Fruit fly (Drosophila melanogaster) whole organism, embryonic: ENCODE measurements around the gene Dpm1.
A peak's percentile ranks its signal among the peaks of the same experiment; 100 is the strongest.

ENCODE experiments used
- ATbp ChIP-seq: fragments of 200-800 bp; sonication (Bioruptor generic); optimal IDR thresholded peaks from 2 replicates; lab custom pipeline; 2017; ENCODE audit warnings: missing biosample characterization, mild to moderate bottlenecking, missing genetic modification characterization, missing genetic modification reagents
- Asciz ChIP-seq: fragments of 200-800 bp; sonication (Bioruptor generic); optimal IDR thresholded peaks from 2 replicates; lab custom pipeline; 2017; ENCODE audit warnings: missing biosample characterization, mild to moderate bottlenecking, missing genetic modification characterization, missing genetic modification reagents
- Awh ChIP-seq: fragments of 200-800 bp; sonication (Bioruptor generic); IDR thresholded peaks from 2 replicates; pipeline ENCODE4, ENCODE4 v1.3.6; 2022; ENCODE audit warnings: missing biosample characterization, missing genetic modification characterization
- Bgb ChIP-seq: fragments of 200-800 bp; sonication (Bioruptor generic); IDR thresholded peaks from 2 replicates; pipeline ENCODE4 v1.3.6; 2022; ENCODE audit warnings: missing biosample characterization, missing genetic modification characterization; ENCODE audit not compliant: partially characterized antibody
- C15 ChIP-seq: fragments of 200-800 bp; sonication (Bioruptor generic); IDR thresholded peaks from 3 replicates; pipeline ENCODE4 v1.3.6; 2022; ENCODE audit warnings: missing biosample characterization, missing genetic modification characterization
- CG11085 ChIP-seq: fragments of 200-800 bp; sonication (Bioruptor generic); IDR thresholded peaks from 2 replicates; pipeline ENCODE4 v1.3.6; 2022; ENCODE audit warnings: missing biosample characterization, missing genetic modification characterization
- CG11504 ChIP-seq: fragments of 200-800 bp; sonication (Bioruptor generic); optimal IDR thresholded peaks from 3 replicates; lab custom pipeline; 2019; ENCODE audit warnings: missing biosample characterization, mild to moderate bottlenecking, missing genetic modification characterization, moderate library complexity
- CG11560 ChIP-seq: fragments of 200-800 bp; sonication (Bioruptor generic); IDR thresholded peaks from 3 replicates; pipeline ENCODE4 v1.3.6; 2022; ENCODE audit warnings: missing biosample characterization, missing genetic modification characterization
- CG12299 ChIP-seq: fragments of 200-800 bp; sonication (Bioruptor generic); optimal IDR thresholded peaks from 2 replicates; lab custom pipeline; 2018; ENCODE audit warnings: missing biosample characterization, mild to moderate bottlenecking, missing genetic modification characterization
- CG12744 ChIP-seq: fragments of 200-800 bp; sonication (Bioruptor generic); optimal IDR thresholded peaks from 2 replicates; lab custom pipeline; 2016; ENCODE audit warnings: missing biosample characterization, missing genetic modification characterization
- CG14860 ChIP-seq: fragments of 200-800 bp; sonication (Bioruptor generic); IDR thresholded peaks from 3 replicates; pipeline ENCODE4 v1.3.6; 2022; ENCODE audit warnings: missing biosample characterization, missing genetic modification characterization; ENCODE audit not compliant: partially characterized antibody
- CG1603 ChIP-seq: fragments of 200-800 bp; sonication (Bioruptor generic); optimal IDR thresholded peaks from 2 replicates; lab custom pipeline; 2019; ENCODE audit warnings: missing biosample characterization, mild to moderate bottlenecking, missing genetic modification characterization, moderate library complexity
- CG30020 ChIP-seq: fragments of 200-800 bp; optimal IDR thresholded peaks from 2 replicates; lab custom pipeline; 2019; ENCODE audit warnings: missing biosample characterization, mild to moderate bottlenecking, missing genetic modification characterization, moderate library complexity
- CG31365 ChIP-seq: fragments of 200-800 bp; sonication (Bioruptor generic); optimal IDR thresholded peaks from 2 replicates; lab custom pipeline; 2018; ENCODE audit warnings: missing biosample characterization, mild to moderate bottlenecking, missing genetic modification characterization
- CG3726 ChIP-seq: fragments of 200-800 bp; sonication (Bioruptor generic); IDR thresholded peaks from 3 replicates; pipeline ENCODE4, ENCODE4 v1.3.6; 2022; ENCODE audit warnings: missing biosample characterization, missing genetic modification characterization
- CG4360 ChIP-seq: fragments of 200-800 bp; sonication (Bioruptor generic); IDR thresholded peaks from 2 replicates; pipeline ENCODE4 v1.3.6; 2022; ENCODE audit warnings: missing biosample characterization, missing genetic modification characterization
- CG8089 ChIP-seq: fragments of 200-800 bp; sonication (Bioruptor generic); optimal IDR thresholded peaks from 3 replicates; lab custom pipeline; 2016; ENCODE audit warnings: missing biosample characterization, missing genetic modification characterization
- CG8478 ChIP-seq: fragments of >200 bp; optimal IDR thresholded peaks from 2 replicates; lab custom pipeline; 2018
- CG9797 ChIP-seq: fragments of 200-800 bp; sonication (Bioruptor generic); optimal IDR thresholded peaks from 3 replicates; lab custom pipeline; 2018; ENCODE audit warnings: missing biosample characterization, mild to moderate bottlenecking, missing genetic modification characterization
- CrebB ChIP-seq: fragments of 200-800 bp; sonication (Bioruptor generic); optimal IDR thresholded peaks from 3 replicates; lab custom pipeline; 2018; ENCODE audit warnings: missing biosample characterization, mild to moderate bottlenecking, missing genetic modification characterization
- D19A ChIP-seq: fragments of 200-800 bp; optimal IDR thresholded peaks from 3 replicates; lab custom pipeline; 2019; ENCODE audit warnings: missing biosample characterization, mild to moderate bottlenecking, missing genetic modification characterization, moderate library complexity
- Deaf1 ChIP-seq: fragments of 200-800 bp; optimal IDR thresholded peaks from 3 replicates; lab custom pipeline; 2019; ENCODE audit warnings: missing biosample characterization, mild to moderate bottlenecking, missing genetic modification characterization, moderate library complexity
- Dek ChIP-seq: fragments of 200-800 bp; sonication (Bioruptor generic); optimal IDR thresholded peaks from 3 replicates; lab custom pipeline; 2019; ENCODE audit warnings: missing biosample characterization, mild to moderate bottlenecking, missing genetic modification characterization, moderate library complexity
- Dll ChIP-seq: fragments of 200-800 bp; sonication (Bioruptor generic); IDR thresholded peaks from 4 replicates; pipeline ENCODE4 v1.3.6; 2022; ENCODE audit warnings: missing biosample characterization, missing genetic modification characterization; ENCODE audit not compliant: partially characterized antibody
- Doc3 ChIP-seq: fragments of 200-800 bp; sonication (Bioruptor generic); IDR thresholded peaks from 3 replicates; pipeline ENCODE4 v1.3.6; 2022; ENCODE audit warnings: missing biosample characterization, missing genetic modification characterization; ENCODE audit not compliant: partially characterized antibody
- Mad ChIP-seq: fragments of 200-800 bp; sonication (Bioruptor generic); optimal IDR thresholded peaks from 2 replicates; lab custom pipeline; 2016; ENCODE audit warnings: missing biosample characterization, missing genetic modification characterization
- NC2α ChIP-seq: fragments of 200-800 bp; sonication (Bioruptor generic); optimal IDR thresholded peaks from 2 replicates; lab custom pipeline; 2016; ENCODE audit warnings: missing biosample characterization, missing genetic modification characterization
- Ptx1 ChIP-seq: fragments of 200-800 bp; sonication (Bioruptor generic); IDR thresholded peaks from 2 replicates; pipeline ENCODE4 v1.3.6; 2022; ENCODE audit warnings: missing biosample characterization, missing genetic modification characterization
- Rx ChIP-seq: fragments of 200-800 bp; sonication (Bioruptor generic); IDR thresholded peaks from 2 replicates; pipeline ENCODE4 v1.3.6; 2022; ENCODE audit warnings: missing biosample characterization, missing genetic modification characterization
- Spps ChIP-seq: fragments of 200-800 bp; sonication (Bioruptor generic); optimal IDR thresholded peaks from 2 replicates; lab custom pipeline; 2018; ENCODE audit warnings: missing biosample characterization, mild to moderate bottlenecking, missing genetic modification characterization
- Ssrp ChIP-seq: fragments of 200-800 bp; sonication (Bioruptor generic); optimal IDR thresholded peaks from 2 replicates; lab custom pipeline; 2018; ENCODE audit warnings: missing biosample characterization, mild to moderate bottlenecking, missing genetic modification characterization, moderate library complexity
- Taf1 ChIP-seq: fragments of 200-800 bp; sonication (Bioruptor generic); IDR thresholded peaks from 2 replicates; pipeline ENCODE4 v1.3.6; 2022; ENCODE audit warnings: missing biosample characterization, missing genetic modification characterization
- Trl ChIP-seq, 3 experiments: fragments of >200 bp in 2 of 3; fragments of 200-800 bp in 1 of 3; sonication (Bioruptor generic) in 1 of 3; optimal IDR thresholded peaks; 2 replicates in 1 of 3; 3 replicates in 2 of 3; lab custom pipeline; 2016 to 2017; ENCODE audit warnings: missing biosample characterization in 1 of 3, missing genetic modification characterization in 1 of 3
- bcd ChIP-seq: fragments of 200-800 bp; sonication (Bioruptor generic); optimal IDR thresholded peaks from 2 replicates; lab custom pipeline; 2017; ENCODE audit warnings: missing biosample characterization, mild to moderate bottlenecking, missing genetic modification characterization
- cg ChIP-seq: fragments of 200-800 bp; sonication (Bioruptor generic); optimal IDR thresholded peaks from 3 replicates; lab custom pipeline; 2019; ENCODE audit warnings: missing biosample characterization, mild to moderate bottlenecking, missing genetic modification characterization, moderate library complexity
- chif ChIP-seq, 2 experiments: fragments of 200-800 bp; sonication (Bioruptor generic); optimal IDR thresholded peaks; 3 replicates each; lab custom pipeline; 2016; ENCODE audit warnings: missing biosample characterization in 2 of 2, missing genetic modification characterization in 2 of 2
- danr ChIP-seq: fragments of 200-800 bp; sonication (Bioruptor generic); IDR thresholded peaks from 2 replicates; pipeline ENCODE4 v1.3.6; 2022; ENCODE audit warnings: missing biosample characterization, missing genetic modification characterization
- fd64A ChIP-seq: fragments of 200-800 bp; sonication (Bioruptor generic); optimal IDR thresholded peaks from 3 replicates; lab custom pipeline; 2018; ENCODE audit warnings: missing biosample characterization, mild to moderate bottlenecking, missing genetic modification characterization
- gfzf ChIP-seq: fragments of 200-800 bp; sonication (Bioruptor generic); optimal IDR thresholded peaks from 2 replicates; lab custom pipeline; 2016; ENCODE audit warnings: missing biosample characterization, mild to moderate bottlenecking, missing genetic modification characterization, moderate library complexity
- grn ChIP-seq: fragments of 200-800 bp; sonication (Bioruptor generic); optimal IDR thresholded peaks from 3 replicates; lab custom pipeline; 2017; ENCODE audit warnings: missing biosample characterization, missing genetic modification characterization
- kay ChIP-seq: fragments of 200-800 bp; sonication (Bioruptor generic); optimal IDR thresholded peaks from 2 replicates; lab custom pipeline; 2016; ENCODE audit warnings: missing biosample characterization, missing genetic modification characterization
- mirr ChIP-seq: fragments of 200-800 bp; sonication (Bioruptor generic); optimal IDR thresholded peaks from 3 replicates; lab custom pipeline; 2018; ENCODE audit warnings: missing biosample characterization, mild to moderate bottlenecking, missing genetic modification characterization
- nerfin-2 ChIP-seq: fragments of 200-800 bp; sonication (Bioruptor generic); IDR thresholded peaks from 2 replicates; pipeline ENCODE4 v1.3.6; 2022; ENCODE audit warnings: missing biosample characterization, missing genetic modification characterization; ENCODE audit not compliant: partially characterized antibody
- pzg ChIP-seq: fragments of 200-800 bp; sonication (Bioruptor generic); optimal IDR thresholded peaks from 3 replicates; lab custom pipeline; 2018; ENCODE audit warnings: missing biosample characterization, mild to moderate bottlenecking, missing genetic modification characterization, moderate library complexity
- schlank ChIP-seq: fragments of 200-800 bp; sonication (Bioruptor generic); optimal IDR thresholded peaks from 2 replicates; lab custom pipeline; 2018; ENCODE audit warnings: missing biosample characterization, mild to moderate bottlenecking, missing genetic modification characterization
- twi ChIP-seq: fragments of 200-800 bp; optimal IDR thresholded peaks from 2 replicates; lab custom pipeline; 2019; ENCODE audit warnings: missing biosample characterization, mild to moderate bottlenecking, missing genetic modification characterization, moderate library complexity
- tx ChIP-seq: fragments of 200-800 bp; sonication (Bioruptor generic); optimal IDR thresholded peaks from 2 replicates; lab custom pipeline; 2016; ENCODE audit warnings: missing biosample characterization, missing genetic modification characterization
- vnd ChIP-seq: fragments of 200-800 bp; sonication (Bioruptor generic); IDR thresholded peaks from 3 replicates; pipeline ENCODE4 v1.3.6; 2022; ENCODE audit warnings: missing biosample characterization, missing genetic modification characterization; ENCODE audit not compliant: partially characterized antibody
- vvl ChIP-seq: fragments of 200-800 bp; sonication (Bioruptor generic); IDR thresholded peaks from 2 replicates; pipeline ENCODE4 v1.3.6; 2022; ENCODE audit warnings: missing biosample characterization, missing genetic modification characterization

Gene Dpm1

DNA sequence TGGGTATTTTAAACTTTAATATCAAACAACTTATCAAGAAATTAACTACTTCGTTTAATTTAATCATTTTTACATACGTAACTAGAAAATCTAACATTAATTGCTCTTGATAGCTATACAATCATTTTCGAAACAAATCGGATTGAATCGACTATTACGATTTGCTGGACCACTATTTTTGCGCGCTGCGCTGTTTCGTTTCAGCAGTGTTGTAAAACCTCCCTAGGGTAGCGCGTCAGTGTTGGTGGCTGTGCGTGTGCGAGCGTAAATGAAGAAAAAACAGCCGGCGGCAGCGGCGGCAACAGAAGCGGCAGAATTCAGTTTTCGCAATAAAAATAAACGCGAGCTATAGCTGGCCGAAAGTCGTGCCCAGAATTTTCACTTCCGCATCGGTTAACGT, 7.1 kb upstream of the Dpm1 start, which contains the start of gene CG33116 (continued):
- 0 out of 2 replicates have a peak, but pooled peaks have one; percentile 15 for TF ChIP-seq nerfin-2 (GFP tag; lab: Robert Waterston, UW)
- peak; percentile 63 for TF ChIP-seq pzg (GFP tag; lab: Kevin White, UChicago)
- 0 out of 4 replicates have a peak, but pooled peaks have one; percentile 35 for TF ChIP-seq Dll (GFP tag; lab: Robert Waterston, UW)
- peak; percentile 75 for TF ChIP-seq ATbp (GFP tag; lab: Kevin White, UChicago)
- TF ChIP-seq Taf1 = peak; percentile 23; the same call in 1 of the 2 replicates
- TF ChIP-seq CG9797 = peak; percentile 23
- peak; percentile 27; the same call in 1 of the 2 replicates for TF ChIP-seq Bgb (GFP tag; lab: Robert Waterston, UW)
- TF ChIP-seq Doc3 (GFP tag; lab: Robert Waterston, UW) = no peak
- TF ChIP-seq Mad (GFP tag; lab: Kevin White, UChicago) = peak; percentile 84
- peak; percentile 71; the same call in 1 of the 2 replicates for TF ChIP-seq CG11085 (GFP tag; lab: Robert Waterston, UW)
- peak; percentile 17 for TF ChIP-seq gfzf (GFP tag; lab: Kevin White, UChicago)
- TF ChIP-seq CG8478 (lab: Kevin White, UChicago) = no peak
- TF ChIP-seq CG14860 (GFP tag; lab: Robert Waterston, UW) = no peak
- peak; percentile 69 for TF ChIP-seq schlank (tag; lab: Kevin White, UChicago)
- TF ChIP-seq D19A = peak; percentile 75
- TF ChIP-seq vvl (GFP tag; lab: Robert Waterston, UW) = peak; percentile 87
- 0 out of 3 replicates have a peak, but pooled peaks have one; percentile 52 for TF ChIP-seq CG3726
- peak; percentile 64 for TF ChIP-seq twi (tag; lab: Kevin White, UChicago)
- peak; percentile 82 for TF ChIP-seq Ptx1 (GFP tag; lab: Robert Waterston, UW)
- TF ChIP-seq C15 (GFP tag; lab: Robert Waterston, UW) = 0 out of 3 replicates have a peak, but pooled peaks have one; percentile 22
- peak; percentile 45 for TF ChIP-seq CG12299 (tag; lab: Kevin White, UChicago)
- peak; percentile 68 for TF ChIP-seq Asciz (GFP tag; lab: Kevin White, UChicago)
- TF ChIP-seq CrebB (tag; lab: Kevin White, UChicago) = peak; percentile 68
- peak; percentile 36 for TF ChIP-seq kay (GFP tag; lab: Kevin White, UChicago)
- TF ChIP-seq Ssrp (tag; lab: Kevin White, UChicago) = peak; percentile 66
- peak; percentile 42; the same call in 1 of the 3 replicates for TF ChIP-seq CG11560 (tag; lab: Robert Waterston, UW)
- TF ChIP-seq Dek (tag; lab: Kevin White, UChicago) = peak; percentile 62
- TF ChIP-seq CG12744 (GFP tag; lab: Kevin White, UChicago) = peak; percentile 71
- TF ChIP-seq Deaf1 (tag; lab: Kevin White, UChicago) = peak; percentile 42
- peak; percentile 34 for TF ChIP-seq fd64A (GFP tag; lab: Kevin White, UChicago)
- peak; percentile 37 for TF ChIP-seq CG31365
- peak; percentile 61 for TF ChIP-seq CG30020 (tag; lab: Kevin White, UChicago)
- peak; percentile 68 for TF ChIP-seq CG8089 (GFP tag; lab: Kevin White, UChicago)
- TF ChIP-seq Trl (optimal IDR thresholded peaks at IDR 0.05; lab: Kevin White, UChicago) = no peak
- peak; percentile 88 for TF ChIP-seq Trl (GFP tag; optimal IDR thresholded peaks at IDR 0.05; lab: Kevin White, UChicago)
- peak; percentile 79 for TF ChIP-seq CG1603 (tag; lab: Kevin White, UChicago)
- TF ChIP-seq mirr (GFP tag; lab: Kevin White, UChicago) = peak; percentile 34
- 0 out of 2 replicates have a peak, but pooled peaks have one; percentile 38 for TF ChIP-seq CG4360 (GFP tag; lab: Robert Waterston, UW)
- TF ChIP-seq cg (GFP tag; lab: Kevin White, UChicago) = peak; percentile 76
- peak; percentile 25 for TF ChIP-seq grn (GFP tag; lab: Kevin White, UChicago)
- TF ChIP-seq NC2α (GFP tag; lab: Kevin White, UChicago) = peak; percentile 76
- peak; percentile 65 for TF ChIP-seq Rx (GFP tag; lab: Robert Waterston, UW)
- TF ChIP-seq vnd (GFP tag; lab: Robert Waterston, UW) = no peak
- peak; percentile 79 for TF ChIP-seq tx
- peak; percentile 71; the same call in 1 of the 2 replicates for TF ChIP-seq Awh
- TF ChIP-seq danr (GFP tag; lab: Robert Waterston, UW) = peak; percentile 31; the same call in 1 of the 2 replicates
- TF ChIP-seq bcd = peak; percentile 85
- TF ChIP-seq Spps = peak; percentile 56
- peak; percentile 84 for TF ChIP-seq CG11504 (tag; lab: Kevin White, UChicago)
- TF ChIP-seq chif (GFP tag; optimal IDR thresholded peaks at IDR 0.05; lab: Kevin White, UChicago) = peak; percentile 80 to 81
